Fruit fly (Drosophila melanogaster) whole organism: ENCODE results near the gene Prdm13.

ENCODE experiments used
- CG8478 ChIP-seq: fragments of >200 bp; optimal IDR thresholded peaks from 2 replicates; lab custom pipeline; 2018; ENCODE audit warnings: inconsistent platforms
- Dll ChIP-seq: fragments of >200 bp; optimal IDR thresholded peaks from 2 replicates; lab custom pipeline; 2017
- EcR ChIP-seq, 2 experiments: fragments of >200 bp; optimal IDR thresholded peaks; 2 replicates each; lab custom pipeline; 2017; ENCODE audit warnings: missing biosample characterization in 2 of 2, missing genetic modification characterization in 2 of 2, missing genetic modification reagents in 2 of 2
- pan ChIP-seq: fragments of >200 bp; optimal IDR thresholded peaks from 2 replicates; lab custom pipeline; 2017
- psq ChIP-seq: fragments of >200 bp; optimal IDR thresholded peaks from 2 replicates; lab custom pipeline; 2017
- usp ChIP-seq: fragments of >200 bp; optimal IDR thresholded peaks from 2 replicates; lab custom pipeline; 2017; ENCODE audit warnings: missing biosample characterization, missing genetic modification characterization, mixed read lengths

Prdm13 gene

dm6 chr3L:6193556-6194114 lies 30.7 kb downstream of the Prdm13 start:
- no peak for TF ChIP-seq CG8478 (lab: Kevin White, UChicago)
- TF ChIP-seq psq (lab: Kevin White, UChicago) = no peak
- no peak for TF ChIP-seq usp (GFP tag; lab: Kevin White, UChicago)
- TF ChIP-seq Dll (lab: Kevin White, UChicago) = no peak
- TF ChIP-seq EcR (GFP tag; optimal IDR thresholded peaks at IDR 0.05; lab: Kevin White, UChicago) = no peak
- no peak for TF ChIP-seq pan (lab: Kevin White, UChicago)

dm6 chr3L:6200173-6200572 lies 37.2 kb downstream of the Prdm13 start, which contains the start of gene CG8219:
Gene CG8219, plus strand, starts transcription at chr3L:6200473.
- TF ChIP-seq pan (lab: Kevin White, UChicago) (no peak), CG8478 (lab: Kevin White, UChicago) (no peak)
